Worm (Caenorhabditis elegans) whole organism, young adult: ENCODE measurements around the gene K03H6.5.

Experiments
- F23B12.7 ChIP-seq: sonication (generic microtip); optimal IDR thresholded peaks from 2 replicates; lab custom pipeline; 2017; ENCODE audit warnings: missing genetic modification characterization, mild to moderate bottlenecking, missing compliant biosample characterization, antibody characterized with exemption, moderate library complexity; ENCODE audit not compliant: insufficient read depth
- K11D2.4 ChIP-seq: fragments of 200-800 bp; sonication (Bioruptor generic); IDR thresholded peaks from 2 replicates; pipeline ENCODE4 v1.3.6; 2022; ENCODE audit warnings: missing genetic modification reagents, missing genetic modification characterization, missing compliant biosample characterization
- attf-6 ChIP-seq: fragments of 200-800 bp; sonication (Bioruptor generic); IDR thresholded peaks from 2 replicates; pipeline ENCODE4 v1.3.6; 2022; ENCODE audit warnings: missing genetic modification reagents, missing genetic modification characterization, missing compliant biosample characterization
- lin-35 ChIP-seq, 3 experiments: fragments of 150-350 bp in 2 of 3; sonication (generic microtip) in 1 of 3; optimal IDR thresholded peaks; 2 replicates each; lab custom pipeline; 2014 to 2018; ENCODE audit warnings: missing biosample characterization in 3 of 3, missing genetic modification characterization in 3 of 3, missing genetic modification reagents in 3 of 3
- rpc-1 ChIP-seq, 2 experiments: fragments of 150-350 bp in 1 of 2; sonication (generic microtip) in 1 of 2; optimal IDR thresholded peaks; 2 replicates each; lab custom pipeline; 2014 to 2018; ENCODE audit warnings: missing biosample characterization in 1 of 2, missing genetic modification characterization in 1 of 2, missing genetic modification reagents in 1 of 2, missing genotype in 1 of 2
- unc-130 ChIP-seq: sonication (generic microtip); optimal IDR thresholded peaks from 2 replicates; lab custom pipeline; 2016; ENCODE audit warnings: missing genetic modification reagents, missing genetic modification characterization, missing compliant biosample characterization
- unc-62 ChIP-seq: fragments of 150-350 bp; optimal IDR thresholded peaks from 2 replicates; lab custom pipeline; 2014; ENCODE audit warnings: missing biosample characterization, missing genetic modification reagents, missing genetic modification characterization

DNA sequence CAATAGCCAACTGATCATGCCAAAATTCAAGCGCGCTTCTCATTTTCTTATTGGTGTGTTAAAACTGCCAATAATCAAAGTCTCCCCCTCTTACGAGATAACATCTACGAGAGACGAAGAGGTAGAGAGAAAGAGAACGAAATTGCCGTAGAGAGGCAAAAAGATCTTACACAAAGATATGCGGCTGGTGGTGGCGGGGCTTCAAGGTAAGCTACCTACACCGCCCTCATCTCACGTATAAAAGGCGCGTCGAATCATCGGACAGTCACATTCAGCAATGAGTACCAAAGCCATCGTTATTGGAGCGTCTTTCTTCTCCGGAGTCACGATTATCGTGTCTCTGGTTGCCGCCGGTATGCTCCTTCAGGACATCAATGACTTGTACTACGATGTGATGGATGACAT lies 12.2 kb upstream of the K03H6.5 start, which contains the start of gene col-107:
- TF ChIP-seq rpc-1 (optimal IDR thresholded peaks at IDR 0.05; lab: Kevin White, UChicago), result no peak
- TF ChIP-seq rpc-1 (tag; optimal IDR thresholded peaks at IDR 0.05; lab: Kevin White, UChicago), result no peak
- no peak for TF ChIP-seq F23B12.7 (tag; lab: Kevin White, UChicago)
- no peak for TF ChIP-seq attf-6 (GFP tag; lab: Robert Waterston, UW)
- TF ChIP-seq lin-35 (GFP tag; optimal IDR thresholded peaks at IDR 0.05; lab: Kevin White, UChicago), result no peak
- no peak for TF ChIP-seq unc-62
- no peak for TF ChIP-seq K11D2.4 (GFP tag; lab: Robert Waterston, UW)
- no peak for TF ChIP-seq unc-130 (GFP tag; lab: Kevin White, UChicago)
